Worm (Caenorhabditis elegans): ENCODE data around the gene hum-8.

DNA sequence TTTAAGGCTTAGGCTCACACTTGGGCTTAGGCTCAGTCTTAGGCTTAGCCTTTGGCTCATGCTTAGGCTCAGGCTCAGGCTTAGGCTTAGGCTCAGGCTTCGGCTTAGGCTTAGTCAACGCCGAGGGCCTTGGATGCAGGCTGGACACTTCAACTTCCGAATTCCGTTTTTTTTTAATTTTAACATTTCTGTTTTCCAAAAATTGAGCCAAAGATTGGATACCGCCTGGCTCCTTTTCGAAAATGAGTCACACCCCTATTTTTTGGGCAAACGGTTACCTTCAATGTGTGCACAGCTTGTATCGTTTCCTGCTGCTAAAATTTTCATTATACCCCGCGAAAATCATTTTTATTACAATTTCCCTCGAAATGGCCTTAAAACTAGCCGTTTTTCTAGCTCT, 15.1 kb upstream of the hum-8 start, which contains the start of gene M04G7.1:
- TF ChIP-seq pha-4 (tag; optimal IDR thresholded peaks at IDR 0.05) (no peak), hlh-15 (tag; optimal IDR thresholded peaks at IDR 0.05) (no peak), eyg-1 (tag; optimal IDR thresholded peaks at IDR 0.05) (no peak), ceh-19 (GFP tag; optimal IDR thresholded peaks at IDR 0.05) (no peak), C38D4.7 (GFP tag; optimal IDR thresholded peaks at IDR 0.05) (no peak), ama-1 (optimal IDR thresholded peaks at IDR 0.05) (no peak), F13H6.1 (tag; optimal IDR thresholded peaks at IDR 0.05) (no peak), hlh-30 (tag; optimal IDR thresholded peaks at IDR 0.05; ENCODE audit: insufficient read depth) (no peak), lim-6 (tag; optimal IDR thresholded peaks at IDR 0.05) (no peak), pqm-1 (tag; optimal IDR thresholded peaks at IDR 0.05) (no peak), unc-55 (GFP tag; optimal IDR thresholded peaks at IDR 0.05) (no peak)

Data from whole organism, late embryonic.